Worm (Caenorhabditis elegans) whole organism, late embryonic: ENCODE results near the gene srb-18.

ENCODE experiments used
- C38D4.7 ChIP-seq: fragments of 200-800 bp; sonication (Bioruptor generic); optimal IDR thresholded peaks from 2 replicates; lab custom pipeline; 2018; ENCODE audit warnings: mild to moderate bottlenecking, missing genetic modification characterization, moderate library complexity, missing compliant biosample characterization
- F13H6.1 ChIP-seq: sonication (generic microtip); optimal IDR thresholded peaks from 2 replicates; lab custom pipeline; 2016; ENCODE audit warnings: missing genetic modification characterization, missing compliant biosample characterization
- K02D7.2 ChIP-seq: sonication (generic microtip); optimal IDR thresholded peaks from 2 replicates; lab custom pipeline; 2017; ENCODE audit warnings: mild to moderate bottlenecking, missing genetic modification characterization, missing compliant biosample characterization
- K09A11.1 ChIP-seq: sonication (generic microtip); optimal IDR thresholded peaks from 2 replicates; lab custom pipeline; 2017; ENCODE audit warnings: antibody characterized with exemption, mild to moderate bottlenecking, missing genetic modification characterization, missing compliant biosample characterization; ENCODE audit not compliant: insufficient read depth
- ahr-1 ChIP-seq: sonication (generic microtip); optimal IDR thresholded peaks from 2 replicates; lab custom pipeline; 2016; ENCODE audit warnings: missing genetic modification characterization, missing compliant biosample characterization
- ceh-14 ChIP-seq: sonication (generic microtip); optimal IDR thresholded peaks from 2 replicates; lab custom pipeline; 2016; ENCODE audit warnings: missing genotype, missing genetic modification characterization, missing compliant biosample characterization
- ceh-19 ChIP-seq: fragments of 200-800 bp; sonication (Bioruptor generic); optimal IDR thresholded peaks from 2 replicates; lab custom pipeline; 2018; ENCODE audit warnings: mild to moderate bottlenecking, missing genetic modification characterization, missing compliant biosample characterization
- ceh-22 ChIP-seq: sonication (generic microtip); optimal IDR thresholded peaks from 2 replicates; lab custom pipeline; 2017; ENCODE audit warnings: missing biosample characterization, missing genetic modification characterization
- ceh-24 ChIP-seq: sonication (generic microtip); optimal IDR thresholded peaks from 2 replicates; lab custom pipeline; 2016; ENCODE audit warnings: mild to moderate bottlenecking, missing genetic modification characterization, missing compliant biosample characterization
- ceh-30 ChIP-seq: fragments of 150-350 bp; optimal IDR thresholded peaks from 2 replicates; lab custom pipeline; 2014; ENCODE audit warnings: missing biosample characterization, missing genetic modification characterization
- ceh-48 ChIP-seq: sonication (generic microtip); optimal IDR thresholded peaks from 2 replicates; lab custom pipeline; 2016; ENCODE audit warnings: missing genetic modification characterization, inconsistent platforms, missing compliant biosample characterization
- ceh-6 ChIP-seq: fragments of 200-800 bp; sonication (Bioruptor generic); optimal IDR thresholded peaks from 2 replicates; lab custom pipeline; 2018; ENCODE audit warnings: mild to moderate bottlenecking, missing genetic modification characterization, missing compliant biosample characterization
- ceh-9 ChIP-seq: sonication (generic microtip); optimal IDR thresholded peaks from 2 replicates; lab custom pipeline; 2016; ENCODE audit warnings: mild to moderate bottlenecking, missing genetic modification characterization, inconsistent platforms, missing compliant biosample characterization
- che-1 ChIP-seq: sonication (generic microtip); optimal IDR thresholded peaks from 2 replicates; lab custom pipeline; 2016; ENCODE audit warnings: mild to moderate bottlenecking, missing genetic modification characterization, missing compliant biosample characterization
- dmd-4 ChIP-seq: sonication (generic microtip); optimal IDR thresholded peaks from 2 replicates; lab custom pipeline; 2016; ENCODE audit warnings: borderline replicate concordance, missing genetic modification characterization, missing compliant biosample characterization
- elt-2 ChIP-seq: sonication (generic microtip); optimal IDR thresholded peaks from 2 replicates; lab custom pipeline; 2016; ENCODE audit warnings: missing genetic modification reagents, missing genetic modification characterization, missing compliant biosample characterization
- ets-4 ChIP-seq: sonication (generic microtip); optimal IDR thresholded peaks from 2 replicates; lab custom pipeline; 2016; ENCODE audit warnings: missing genetic modification characterization, missing compliant biosample characterization
- fkh-10 ChIP-seq: fragments of 150-350 bp; optimal IDR thresholded peaks from 2 replicates; lab custom pipeline; 2014; ENCODE audit warnings: missing biosample characterization, missing genetic modification reagents, missing genetic modification characterization
- fkh-6 ChIP-seq: sonication (generic microtip); optimal IDR thresholded peaks from 2 replicates; lab custom pipeline; 2016; ENCODE audit warnings: missing genetic modification characterization, missing compliant biosample characterization
- gmeb-2 ChIP-seq: sonication (generic microtip); optimal IDR thresholded peaks from 2 replicates; lab custom pipeline; 2016; ENCODE audit warnings: missing genetic modification characterization, inconsistent platforms, missing compliant biosample characterization
- hlh-13 ChIP-seq: fragments of 200-800 bp; sonication (Bioruptor generic); optimal IDR thresholded peaks from 2 replicates; lab custom pipeline; 2018; ENCODE audit warnings: mild to moderate bottlenecking, missing genetic modification characterization, missing compliant biosample characterization
- hlh-30 ChIP-seq: sonication (generic microtip); optimal IDR thresholded peaks from 2 replicates; lab custom pipeline; 2017; ENCODE audit warnings: antibody characterized with exemption, missing genetic modification characterization, missing compliant biosample characterization; ENCODE audit not compliant: insufficient read depth
- lin-11 ChIP-seq: fragments of 200-800 bp; sonication (Bioruptor generic); optimal IDR thresholded peaks from 2 replicates; lab custom pipeline; 2018; ENCODE audit warnings: mild to moderate bottlenecking, missing genetic modification characterization, missing compliant biosample characterization
- madf-2 ChIP-seq: sonication (generic microtip); optimal IDR thresholded peaks from 2 replicates; lab custom pipeline; 2017; ENCODE audit warnings: missing genetic modification characterization, missing compliant biosample characterization
- mec-3 ChIP-seq: sonication (generic microtip); optimal IDR thresholded peaks from 2 replicates; lab custom pipeline; 2016; ENCODE audit warnings: borderline replicate concordance, missing genetic modification characterization, missing compliant biosample characterization
- nfya-1 ChIP-seq: sonication (generic microtip); optimal IDR thresholded peaks from 2 replicates; lab custom pipeline; 2017; ENCODE audit warnings: missing genetic modification characterization, mild to moderate bottlenecking, missing compliant biosample characterization, antibody characterized with exemption, moderate library complexity
- nhr-232 ChIP-seq: sonication (generic microtip); optimal IDR thresholded peaks from 2 replicates; lab custom pipeline; 2016; ENCODE audit warnings: missing genetic modification characterization, missing compliant biosample characterization
- npax-4 ChIP-seq: sonication (generic microtip); optimal IDR thresholded peaks from 2 replicates; lab custom pipeline; 2016; ENCODE audit warnings: missing genetic modification characterization, missing compliant biosample characterization
- pag-3 ChIP-seq: sonication (generic microtip); optimal IDR thresholded peaks from 2 replicates; lab custom pipeline; 2016; ENCODE audit warnings: missing compliant biosample characterization, missing genetic modification characterization, borderline replicate concordance
- pat-9 ChIP-seq: fragments of 200-800 bp; sonication (Bioruptor generic); optimal IDR thresholded peaks from 2 replicates; lab custom pipeline; 2018; ENCODE audit warnings: mild to moderate bottlenecking, missing genetic modification characterization, moderate library complexity, missing compliant biosample characterization
- pha-4 ChIP-seq: fragments of 150-350 bp; optimal IDR thresholded peaks from 2 replicates; lab custom pipeline; 2018; ENCODE audit warnings: missing biosample characterization, missing genetic modification reagents, missing genetic modification characterization
- ref-2 ChIP-seq: sonication (generic microtip); optimal IDR thresholded peaks from 2 replicates; lab custom pipeline; 2016; ENCODE audit warnings: missing genetic modification characterization, missing compliant biosample characterization
- rnt-1 ChIP-seq: sonication (generic microtip); optimal IDR thresholded peaks from 2 replicates; lab custom pipeline; 2016; ENCODE audit warnings: missing genetic modification characterization, missing compliant biosample characterization
- sdc-2 ChIP-seq: sonication (generic microtip); optimal IDR thresholded peaks from 2 replicates; lab custom pipeline; 2016; ENCODE audit warnings: missing genotype, missing genetic modification characterization, missing compliant biosample characterization
- sox-4 ChIP-seq: sonication (generic microtip); optimal IDR thresholded peaks from 2 replicates; lab custom pipeline; 2017; ENCODE audit warnings: mild to moderate bottlenecking, missing genetic modification characterization, inconsistent platforms, missing compliant biosample characterization
- syd-9 ChIP-seq: sonication (generic microtip); optimal IDR thresholded peaks from 2 replicates; lab custom pipeline; 2016; ENCODE audit warnings: mild to moderate bottlenecking, missing genetic modification characterization, moderate library complexity, missing compliant biosample characterization
- tbx-7 ChIP-seq: sonication (generic microtip); optimal IDR thresholded peaks from 2 replicates; lab custom pipeline; 2016; ENCODE audit warnings: missing genotype, missing genetic modification characterization, missing compliant biosample characterization
- zip-5 ChIP-seq: sonication (generic microtip); optimal IDR thresholded peaks from 2 replicates; lab custom pipeline; 2016; ENCODE audit warnings: missing genetic modification characterization, missing compliant biosample characterization

srb-18 gene

ce11 chrV:7472815-7473214 is 42.2 kb upstream of the srb-18 start, which contains the start of gene str-28:
Gene str-28, minus strand, starts transcription at chrV:7472915.
- TF ChIP-seq ceh-6 (GFP tag; lab: Kevin White, UChicago), result no peak
- TF ChIP-seq ceh-30 (tag; lab: Kevin White, UChicago), result no peak
- no peak for TF ChIP-seq ceh-19 (GFP tag; lab: Kevin White, UChicago)
- TF ChIP-seq npax-4 (tag; lab: Kevin White, UChicago), result no peak
- no peak for TF ChIP-seq K02D7.2 (tag; lab: Kevin White, UChicago)
- TF ChIP-seq ceh-22 (tag; lab: Kevin White, UChicago), result no peak
- TF ChIP-seq sox-4, result no peak
- TF ChIP-seq ref-2, result no peak
- TF ChIP-seq fkh-6, result no peak
- no peak for TF ChIP-seq nhr-232 (tag; lab: Kevin White, UChicago)
- TF ChIP-seq che-1 (tag; lab: Kevin White, UChicago), result no peak
- no peak for TF ChIP-seq hlh-13 (GFP tag; lab: Kevin White, UChicago)
- no peak for TF ChIP-seq F13H6.1 (tag; lab: Kevin White, UChicago)
- TF ChIP-seq C38D4.7, result no peak
- no peak for TF ChIP-seq pat-9 (tag; lab: Kevin White, UChicago)
- no peak for TF ChIP-seq lin-11 (tag; lab: Kevin White, UChicago)
- TF ChIP-seq ets-4 (tag; lab: Kevin White, UChicago), result no peak
- TF ChIP-seq pha-4 (tag; lab: Kevin White, UChicago), result no peak
- no peak for TF ChIP-seq gmeb-2 (tag; lab: Kevin White, UChicago)
- TF ChIP-seq ceh-48 (tag; lab: Kevin White, UChicago), result no peak

DNA sequence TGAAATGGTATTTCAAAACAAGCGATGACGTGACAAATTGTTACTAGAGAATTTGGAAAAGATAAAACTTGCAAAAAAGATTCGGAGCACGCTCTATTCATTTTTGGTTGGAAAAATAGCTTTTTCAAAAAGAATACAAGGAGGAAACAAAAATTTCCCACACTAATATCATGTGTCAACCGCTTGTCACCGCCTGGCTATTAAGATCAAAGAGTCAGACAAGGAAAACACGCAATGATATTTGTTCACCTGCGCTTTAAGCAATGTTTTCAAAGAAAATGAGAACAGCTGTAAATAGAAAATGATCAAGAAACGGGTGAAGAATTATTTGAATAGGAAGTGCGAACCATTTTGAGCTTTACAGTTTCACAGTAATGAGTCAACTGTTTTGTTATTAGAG is 38.3 kb upstream of the srb-18 start, which contains the start of gene srh-125:
srh-125 (minus strand) TSS at position 101 of the 400 bp plus-strand sequence.
- TF ChIP-seq C38D4.7 (no peak), rnt-1 (tag; lab: Kevin White, UChicago) (no peak), dmd-4 (no peak), tbx-7 (tag; lab: Kevin White, UChicago) (no peak), ceh-24 (no peak), nfya-1 (tag; lab: Kevin White, UChicago) (no peak), pag-3 (tag; lab: Kevin White, UChicago) (no peak), K09A11.1 (no peak), npax-4 (tag; lab: Kevin White, UChicago) (no peak), elt-2 (tag; lab: Kevin White, UChicago) (no peak), fkh-10 (GFP tag; lab: Kevin White, UChicago) (no peak), madf-2 (tag; lab: Kevin White, UChicago) (no peak), mec-3 (tag; lab: Kevin White, UChicago) (no peak), ceh-48 (tag; lab: Kevin White, UChicago) (no peak), sdc-2 (tag; lab: Kevin White, UChicago) (no peak), nhr-232 (tag; lab: Kevin White, UChicago) (no peak), syd-9 (tag; lab: Kevin White, UChicago) (no peak)

ce11 chrV:7478404-7478803 is 36.6 kb upstream of the srb-18 start, which contains the start of gene str-190:
Gene str-190, minus strand, starts transcription at chrV:7478504.
- TF ChIP-seq lin-11 (tag; lab: Kevin White, UChicago), result no peak
- no peak for TF ChIP-seq ceh-30 (tag; lab: Kevin White, UChicago)
- TF ChIP-seq ceh-14, result no peak
- TF ChIP-seq ceh-9 (tag; lab: Kevin White, UChicago), result no peak
- no peak for TF ChIP-seq K02D7.2 (tag; lab: Kevin White, UChicago)
- no peak for TF ChIP-seq zip-5 (tag; lab: Kevin White, UChicago)
- TF ChIP-seq hlh-30 (tag; lab: Kevin White, UChicago), result no peak
- no peak for TF ChIP-seq sox-4
- TF ChIP-seq ahr-1 (tag; lab: Kevin White, UChicago), result no peak
